Fruit fly (Drosophila melanogaster) whole organism, pupa: Measurements from ENCODE around the gene SoxN.

ENCODE experiments used
- CG10348 ChIP-seq: fragments of 200-800 bp; sonication (Bioruptor generic); IDR thresholded peaks from 2 replicates; pipeline ENCODE4 v1.3.6; 2022; ENCODE audit warnings: missing biosample characterization, missing genetic modification characterization
- CG12605 ChIP-seq: fragments of 200-800 bp; sonication (Bioruptor generic); IDR thresholded peaks from 2 replicates; pipeline ENCODE4 v1.3.6; 2022; ENCODE audit warnings: missing biosample characterization, missing genetic modification characterization
- CG13204 ChIP-seq: fragments of 200-800 bp; sonication (Bioruptor generic); optimal IDR thresholded peaks from 2 replicates; lab custom pipeline; 2018; ENCODE audit warnings: missing biosample characterization, mild to moderate bottlenecking, missing genetic modification characterization, moderate library complexity
- CG14655 ChIP-seq: fragments of 200-800 bp; sonication (Bioruptor generic); optimal IDR thresholded peaks from 3 replicates; lab custom pipeline; 2017; ENCODE audit warnings: mild to moderate bottlenecking, missing biosample characterization, missing genetic modification reagents, missing genetic modification characterization
- CG15710 ChIP-seq: fragments of 200-800 bp; sonication (Bioruptor generic); optimal IDR thresholded peaks from 2 replicates; lab custom pipeline; 2018; ENCODE audit warnings: missing biosample characterization, mild to moderate bottlenecking, missing genetic modification characterization, moderate library complexity
- CG17806 ChIP-seq: fragments of 200-800 bp; sonication (Bioruptor generic); optimal IDR thresholded peaks from 2 replicates; lab custom pipeline; 2018; ENCODE audit warnings: missing biosample characterization, mild to moderate bottlenecking, missing genetic modification characterization, moderate library complexity
- CG32121 ChIP-seq: fragments of 200-800 bp; sonication (Bioruptor generic); IDR thresholded peaks from 2 replicates; pipeline ENCODE4 v1.3.6; 2022; ENCODE audit warnings: missing biosample characterization, missing genetic modification characterization
- CG34367 ChIP-seq: fragments of 200-800 bp; sonication (Bioruptor generic); optimal IDR thresholded peaks from 2 replicates; lab custom pipeline; 2018; ENCODE audit warnings: missing biosample characterization, mild to moderate bottlenecking, missing genetic modification characterization
- CG4496 ChIP-seq: fragments of 200-800 bp; sonication (Bioruptor generic); IDR thresholded peaks from 3 replicates; pipeline ENCODE4 v1.3.6; 2022; ENCODE audit warnings: missing biosample characterization, missing genetic modification characterization
- CG8159 ChIP-seq: fragments of 200-800 bp; sonication (Bioruptor generic); optimal IDR thresholded peaks from 3 replicates; lab custom pipeline; 2018; ENCODE audit warnings: missing biosample characterization, mild to moderate bottlenecking, missing genetic modification characterization, moderate library complexity
- CG8301 ChIP-seq: fragments of 200-800 bp; sonication (Bioruptor generic); optimal IDR thresholded peaks from 2 replicates; lab custom pipeline; 2018; ENCODE audit warnings: missing biosample characterization, mild to moderate bottlenecking, missing genetic modification characterization
- CG9948 ChIP-seq: fragments of 200-800 bp; sonication (Bioruptor generic); optimal IDR thresholded peaks from 2 replicates; lab custom pipeline; 2018; ENCODE audit warnings: missing biosample characterization, mild to moderate bottlenecking, missing genetic modification characterization, moderate library complexity
- D1 ChIP-seq: fragments of 200-800 bp; sonication (Bioruptor generic); optimal IDR thresholded peaks from 2 replicates; lab custom pipeline; 2018; ENCODE audit warnings: missing biosample characterization, mild to moderate bottlenecking, missing genetic modification characterization, moderate library complexity
- EcR ChIP-seq: fragments of 200-800 bp; sonication (Bioruptor generic); optimal IDR thresholded peaks from 3 replicates; lab custom pipeline; 2019; ENCODE audit warnings: missing biosample characterization, missing genetic modification characterization, mild to moderate bottlenecking, moderate library complexity, missing genetic modification reagents
- Ets98B ChIP-seq: fragments of 200-800 bp; sonication (Bioruptor generic); IDR thresholded peaks from 2 replicates; pipeline ENCODE4 v1.3.6; 2022; ENCODE audit warnings: missing biosample characterization, missing genetic modification characterization
- Pif1A ChIP-seq: fragments of 200-800 bp; sonication (Bioruptor generic); optimal IDR thresholded peaks from 3 replicates; lab custom pipeline; 2016; ENCODE audit warnings: missing biosample characterization, missing genetic modification characterization
- Pif1B ChIP-seq: fragments of 200-800 bp; sonication (Bioruptor generic); optimal IDR thresholded peaks from 3 replicates; lab custom pipeline; 2016; ENCODE audit warnings: missing biosample characterization, missing genetic modification characterization
- Snoo ChIP-seq: fragments of 200-800 bp; sonication (Bioruptor generic); optimal IDR thresholded peaks from 3 replicates; lab custom pipeline; 2017; ENCODE audit warnings: missing biosample characterization, mild to moderate bottlenecking, missing genetic modification characterization, inconsistent platforms
- fd96Ca ChIP-seq: fragments of 200-800 bp; sonication (Bioruptor generic); IDR thresholded peaks from 3 replicates; pipeline ENCODE4 v1.3.6; 2022; ENCODE audit warnings: missing biosample characterization, missing genetic modification characterization
- gl ChIP-seq: fragments of 200-800 bp; sonication (Bioruptor generic); optimal IDR thresholded peaks from 2 replicates; lab custom pipeline; 2018; ENCODE audit warnings: missing biosample characterization, mild to moderate bottlenecking, missing genetic modification characterization
- rn ChIP-seq: fragments of 200-800 bp; sonication (Bioruptor generic); IDR thresholded peaks from 2 replicates; pipeline ENCODE4 v1.3.6; 2022; ENCODE audit warnings: missing biosample characterization, missing genetic modification characterization

The SoxN gene

DNA sequence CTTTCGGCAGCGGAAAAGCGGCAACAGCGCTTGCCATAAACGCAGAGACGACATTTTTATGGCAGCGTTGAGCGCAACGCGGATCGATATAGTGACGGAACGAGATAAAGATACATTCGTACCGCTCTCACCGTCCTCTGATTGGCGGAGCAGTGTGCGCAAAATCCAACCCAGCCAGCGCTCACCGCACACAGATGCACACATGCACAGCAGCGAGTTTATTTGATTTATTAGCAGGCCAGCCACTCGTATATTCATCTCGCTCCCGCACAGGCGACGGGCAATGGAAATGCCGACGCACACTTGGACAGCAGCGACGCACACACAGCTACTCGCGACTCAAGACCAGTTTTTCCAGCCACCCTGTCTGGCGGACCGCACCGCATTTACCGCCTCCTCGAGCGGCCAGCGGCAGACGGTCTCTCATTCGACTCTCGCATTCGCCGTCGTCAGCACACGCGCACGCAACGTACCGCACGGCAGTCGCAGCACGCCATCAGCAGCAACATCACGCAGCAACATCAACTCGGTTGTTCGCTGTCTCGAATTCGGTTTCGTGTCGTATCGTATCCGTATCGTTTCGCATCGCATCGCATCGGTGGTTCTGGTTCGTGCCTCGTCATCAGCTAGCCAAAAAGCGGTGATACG is at the start of gene SoxN:
Gene SoxN, plus strand, starts transcription at position 424 of the 648 bp plus-strand sequence.
- TF ChIP-seq CG13204 (GFP tag; lab: Kevin White, UChicago) (peak; percentile 93), Pif1A (peak; percentile 45), CG9948 (tag; lab: Kevin White, UChicago) (no peak), CG10348 (GFP tag; lab: Robert Waterston, UW) (no peak), fd96Ca (GFP tag; lab: Robert Waterston, UW) (peak; percentile 22; the same call in 1 of the 3 replicates), Ets98B (GFP tag; lab: Robert Waterston, UW) (peak; percentile 36; the same call in 1 of the 2 replicates), EcR (GFP tag; lab: Kevin White, UChicago) (peak; percentile 21), gl (tag; lab: Kevin White, UChicago) (no peak), CG17806 (tag; lab: Kevin White, UChicago) (no peak), Pif1B (GFP tag; lab: Kevin White, UChicago) (no peak), CG4496 (GFP tag; lab: Robert Waterston, UW) (no peak), CG8301 (tag; lab: Kevin White, UChicago) (no peak), CG34367 (no peak)

DNA sequence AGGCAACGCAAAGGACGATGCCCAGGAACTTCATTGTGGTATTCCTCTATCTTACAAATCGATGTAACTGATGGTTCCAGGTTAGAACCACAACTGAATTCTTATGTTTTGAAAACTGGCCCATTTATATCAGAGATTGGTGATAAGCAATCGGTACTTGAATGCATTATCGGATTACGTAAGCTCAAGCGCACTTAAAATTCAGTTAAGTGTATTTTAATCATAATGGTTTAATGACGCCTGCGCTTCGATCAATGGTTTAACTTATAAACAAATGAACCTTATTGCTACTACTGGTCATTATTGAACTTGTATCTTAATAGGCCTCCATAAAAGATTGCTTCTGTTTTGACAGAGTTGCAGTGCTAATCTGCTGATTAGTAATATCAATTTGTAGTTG is 49.3 kb upstream of the SoxN start, which contains the start of gene LManV:
Gene LManV, minus strand, starts transcription at position 101 of the 400 bp plus-strand sequence.
- no peak for TF ChIP-seq D1 (tag; lab: Kevin White, UChicago)
- TF ChIP-seq CG34367: no peak
- no peak for TF ChIP-seq CG14655 (GFP tag; lab: Kevin White, UChicago)
- TF ChIP-seq Ets98B (GFP tag; lab: Robert Waterston, UW): no peak
- TF ChIP-seq fd96Ca (GFP tag; lab: Robert Waterston, UW): no peak
- no peak for TF ChIP-seq CG13204 (GFP tag; lab: Kevin White, UChicago)
- TF ChIP-seq Pif1A: no peak
- no peak for TF ChIP-seq CG17806 (tag; lab: Kevin White, UChicago)
- TF ChIP-seq rn (GFP tag; lab: Robert Waterston, UW): no peak
- no peak for TF ChIP-seq CG8301 (tag; lab: Kevin White, UChicago)
- no peak for TF ChIP-seq CG4496 (GFP tag; lab: Robert Waterston, UW)
- TF ChIP-seq CG9948 (tag; lab: Kevin White, UChicago): no peak
- no peak for TF ChIP-seq CG15710
- no peak for TF ChIP-seq EcR (GFP tag; lab: Kevin White, UChicago)
- no peak for TF ChIP-seq Snoo (tag; lab: Kevin White, UChicago)

DNA sequence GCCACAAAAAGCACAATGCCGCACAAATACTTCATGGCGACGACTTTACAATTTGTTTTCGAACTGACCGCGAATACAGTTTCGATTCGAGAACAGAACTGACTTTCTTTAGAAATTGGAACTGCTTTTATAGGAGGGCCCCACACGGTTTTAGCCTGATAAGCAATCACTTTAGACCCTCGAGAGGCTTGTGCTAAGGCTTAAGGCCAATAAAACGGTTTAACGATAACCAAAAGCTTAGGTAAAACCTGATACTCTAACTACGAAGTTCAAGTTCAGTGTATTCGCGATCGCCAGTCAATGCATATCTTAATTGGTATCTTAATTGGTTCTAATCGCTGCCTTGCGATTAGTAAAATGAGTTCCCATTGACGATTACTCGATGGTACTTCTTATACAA is 44.3 kb upstream of the SoxN start, which contains the start of gene LManVI:
Gene LManVI, minus strand, starts transcription at position 101 of the 400 bp plus-strand sequence.
- TF ChIP-seq CG8159 (tag; lab: Kevin White, UChicago): no peak
- no peak for TF ChIP-seq CG8301 (tag; lab: Kevin White, UChicago)
- TF ChIP-seq CG15710: no peak
- no peak for TF ChIP-seq CG4496 (GFP tag; lab: Robert Waterston, UW)
- no peak for TF ChIP-seq rn (GFP tag; lab: Robert Waterston, UW)
- TF ChIP-seq CG13204 (GFP tag; lab: Kevin White, UChicago): no peak

DNA sequence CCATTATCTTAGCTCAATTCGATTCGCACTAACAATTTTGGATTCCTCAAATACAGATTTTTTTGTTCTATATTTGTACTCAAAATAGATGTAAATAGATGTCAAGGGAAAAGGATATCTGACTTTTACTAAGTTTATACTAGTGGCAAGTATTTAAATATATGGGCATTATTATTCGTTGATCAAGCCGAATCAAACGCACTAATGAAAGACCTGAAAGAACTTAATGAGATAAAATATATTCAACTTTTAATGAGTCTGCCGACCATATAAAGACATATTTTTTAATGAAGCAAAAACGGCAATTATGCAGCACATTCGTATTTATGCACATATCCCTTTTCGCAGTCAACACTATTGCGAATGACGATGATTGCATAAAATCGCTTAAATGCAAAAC is 43.0 kb upstream of the SoxN start, which contains the start of gene CG42710:
Gene CG42710, minus strand, starts transcription at position 101 of the 400 bp plus-strand sequence.
- TF ChIP-seq CG13204 (GFP tag; lab: Kevin White, UChicago) (no peak), Snoo (tag; lab: Kevin White, UChicago) (no peak), D1 (tag; lab: Kevin White, UChicago) (no peak), CG15710 (no peak), EcR (GFP tag; lab: Kevin White, UChicago) (no peak), CG32121 (GFP tag; lab: Robert Waterston, UW) (no peak), gl (tag; lab: Kevin White, UChicago) (no peak), Pif1B (GFP tag; lab: Kevin White, UChicago) (no peak), CG14655 (GFP tag; lab: Kevin White, UChicago) (no peak), CG9948 (tag; lab: Kevin White, UChicago) (no peak), CG8301 (tag; lab: Kevin White, UChicago) (no peak), Ets98B (GFP tag; lab: Robert Waterston, UW) (no peak), Pif1A (no peak), rn (GFP tag; lab: Robert Waterston, UW) (no peak), CG12605 (GFP tag; lab: Robert Waterston, UW) (no peak), fd96Ca (GFP tag; lab: Robert Waterston, UW) (no peak), CG8159 (tag; lab: Kevin White, UChicago) (no peak), CG17806 (tag; lab: Kevin White, UChicago) (no peak), CG10348 (GFP tag; lab: Robert Waterston, UW) (no peak)
- TF ChIP-seq, all 21 proteins: peak for 0

DNA sequence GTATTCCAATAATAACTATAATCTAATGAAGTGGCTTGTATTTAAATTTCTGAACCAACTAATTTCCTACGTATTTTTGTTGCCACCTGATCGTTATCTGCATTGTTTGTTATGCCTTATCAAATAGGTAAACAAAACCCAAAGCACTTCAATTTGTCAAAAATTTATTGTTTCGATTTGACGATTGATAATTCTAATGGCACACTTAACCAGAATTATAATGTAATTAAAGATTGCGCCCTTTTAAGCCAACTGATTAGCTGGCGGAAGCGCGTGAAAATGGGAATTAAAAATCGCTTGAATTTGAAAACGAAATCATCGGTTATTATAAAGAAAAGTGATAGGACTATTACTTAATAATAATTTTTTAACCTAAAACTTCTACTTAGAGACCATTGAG is 40.7 kb upstream of the SoxN start:
- TF ChIP-seq CG10348 (GFP tag; lab: Robert Waterston, UW) (no peak), CG4496 (GFP tag; lab: Robert Waterston, UW) (no peak), CG17806 (tag; lab: Kevin White, UChicago) (no peak), Snoo (tag; lab: Kevin White, UChicago) (no peak), Pif1A (no peak), gl (tag; lab: Kevin White, UChicago) (no peak), CG12605 (GFP tag; lab: Robert Waterston, UW) (no peak), D1 (tag; lab: Kevin White, UChicago) (no peak), CG8159 (tag; lab: Kevin White, UChicago) (no peak), CG34367 (no peak), CG8301 (tag; lab: Kevin White, UChicago) (no peak), CG32121 (GFP tag; lab: Robert Waterston, UW) (no peak), CG13204 (GFP tag; lab: Kevin White, UChicago) (no peak), Ets98B (GFP tag; lab: Robert Waterston, UW) (no peak), EcR (GFP tag; lab: Kevin White, UChicago) (no peak), Pif1B (GFP tag; lab: Kevin White, UChicago) (no peak), CG15710 (no peak), CG14655 (GFP tag; lab: Kevin White, UChicago) (no peak), CG9948 (tag; lab: Kevin White, UChicago) (no peak), fd96Ca (GFP tag; lab: Robert Waterston, UW) (no peak)
